Worm (Caenorhabditis elegans) whole organism, dauer: ENCODE measurements around the gene idpp-2.

Experiments used
- unc-62 ChIP-seq: sonication (generic microtip); optimal IDR thresholded peaks from 2 replicates; lab custom pipeline; 2017; ENCODE audit warnings: missing biosample characterization, missing genetic modification reagents, missing genetic modification characterization

idpp-2 gene

ce11 chrV:45010-45409 lies 43.6 kb downstream of the idpp-2 start, which contains the start of gene B0348.2:
Gene B0348.2 (plus strand): TSS chrV:45310.
- TF ChIP-seq unc-62 (GFP tag; lab: Kevin White, UChicago) = no peak

ce11 chrV:47799-48198 lies 46.4 kb downstream of the idpp-2 start:
- TF ChIP-seq unc-62 (GFP tag; lab: Kevin White, UChicago) = no peak

DNA sequence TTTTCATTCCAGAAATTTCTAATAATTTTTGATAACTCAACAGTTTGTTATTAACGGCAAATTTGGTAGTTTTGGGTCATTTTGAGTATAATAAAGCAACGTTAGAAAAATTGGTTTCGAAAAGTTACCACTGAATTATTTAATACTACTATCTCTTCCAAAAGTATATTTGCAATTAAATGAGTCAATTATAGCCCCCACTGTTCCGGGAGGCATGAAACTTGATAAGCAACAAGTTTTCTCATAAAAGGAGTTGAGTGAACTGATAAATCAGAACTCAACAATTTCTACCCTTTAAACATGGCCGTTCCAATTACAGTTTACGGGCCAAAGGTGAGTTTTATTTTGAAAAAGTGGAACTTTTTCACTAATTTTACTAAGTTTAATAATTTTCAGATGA lies 47.2 kb downstream of the idpp-2 start, which contains the start of gene B0348.1:
Gene B0348.1 (plus strand): TSS at position 301 of the 400 bp plus-strand sequence.
- no peak for TF ChIP-seq unc-62 (GFP tag; lab: Kevin White, UChicago)

DNA sequence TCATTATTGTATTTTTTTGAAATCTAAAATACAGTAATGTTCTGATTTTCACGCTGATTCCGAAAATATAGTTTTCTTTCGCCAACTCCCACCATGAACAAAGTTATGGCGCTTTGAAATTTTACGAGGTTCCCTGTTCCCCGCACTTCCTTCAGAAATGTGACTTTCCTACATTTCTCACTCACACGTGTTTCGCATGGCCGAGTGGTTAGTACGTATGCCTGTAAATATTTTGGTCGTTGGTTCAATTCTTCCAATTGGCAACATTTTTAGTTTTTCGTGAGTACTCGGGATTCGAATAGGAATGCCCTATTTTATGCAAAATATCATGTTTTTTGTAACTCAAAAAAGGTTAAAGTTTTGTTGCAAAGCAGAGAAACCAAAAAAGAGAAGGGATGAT lies 51.9 kb downstream of the idpp-2 start:
- TF ChIP-seq unc-62 (GFP tag; lab: Kevin White, UChicago) = no peak

DNA sequence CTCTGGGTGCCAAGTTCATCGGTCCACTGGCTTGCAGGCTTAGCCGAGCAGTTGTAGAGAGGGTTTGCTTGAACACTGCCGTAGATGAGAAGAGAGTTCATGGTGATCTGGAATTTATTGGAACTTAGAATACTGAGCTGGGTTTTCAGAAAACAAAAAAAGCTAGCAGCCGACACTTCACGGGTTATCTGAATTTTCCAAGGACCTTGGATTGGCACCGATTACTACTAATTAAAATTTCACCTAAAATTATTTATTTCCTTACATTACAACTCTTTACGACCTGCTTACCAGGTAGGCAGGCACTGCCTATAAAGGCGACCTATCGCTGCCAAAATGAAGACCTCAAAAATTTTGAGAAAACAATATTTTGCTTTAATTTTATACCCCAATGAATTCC lies 54.5 kb downstream of the idpp-2 start, which contains the start of gene srt-52:
Gene srt-52 (minus strand): TSS at position 101 of the 400 bp plus-strand sequence.
- no peak for TF ChIP-seq unc-62 (GFP tag; lab: Kevin White, UChicago)
